Worm (Caenorhabditis elegans) whole organism, L4 larva: Measurements from ENCODE around the gene ZC317.7.

Source experiments
- lir-3 ChIP-seq: sonication (generic microtip); optimal IDR thresholded peaks from 2 replicates; lab custom pipeline; 2016; ENCODE audit warnings: mild to moderate bottlenecking, missing genetic modification characterization, missing compliant biosample characterization
- snpc-4 ChIP-seq: fragments of 150-350 bp; optimal IDR thresholded peaks from 2 replicates; lab custom pipeline; 2014; ENCODE audit warnings: missing biosample characterization, missing genetic modification characterization

DNA sequence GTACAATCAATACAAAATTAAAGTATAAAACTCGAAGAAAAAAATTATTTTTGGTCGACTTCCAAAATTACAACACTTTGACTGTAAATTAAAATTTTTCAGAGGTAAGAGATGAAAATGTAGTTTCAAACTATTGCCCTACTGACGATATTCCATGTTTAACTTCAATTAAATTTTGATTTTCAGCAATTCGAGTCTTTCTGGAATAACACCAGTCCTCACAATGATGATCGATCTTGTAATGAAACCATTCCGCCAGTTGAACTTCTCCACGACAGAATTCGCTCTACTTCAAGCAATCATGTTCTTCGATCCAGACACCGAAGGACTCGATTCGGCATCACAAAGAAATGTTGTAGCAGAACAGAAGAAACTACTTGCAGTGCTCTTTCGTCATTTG lies 38.3 kb upstream of the ZC317.7 start:
- no peak for TF ChIP-seq lir-3 (tag; lab: Kevin White, UChicago)
- no peak for TF ChIP-seq snpc-4 (tag; lab: Kevin White, UChicago)
